Fruit fly (Drosophila melanogaster) whole organism, embryonic: ENCODE data around the gene Ndfip.
A peak's percentile ranks its signal among the peaks of the same experiment; 100 is the strongest.

ENCODE experiments used
- CG10209 ChIP-seq: fragments of 200-800 bp; sonication (Bioruptor generic); optimal IDR thresholded peaks from 3 replicates; lab custom pipeline; 2017; ENCODE audit warnings: missing biosample characterization, mild to moderate bottlenecking, missing genetic modification characterization, missing genetic modification reagents
- CG10267 ChIP-seq: fragments of 200-800 bp; sonication (Bioruptor generic); optimal IDR thresholded peaks from 2 replicates; lab custom pipeline; 2018; ENCODE audit warnings: missing biosample characterization, mild to moderate bottlenecking, missing genetic modification characterization, moderate library complexity
- CG10366 ChIP-seq: fragments of 200-800 bp; sonication (Bioruptor generic); IDR thresholded peaks from 2 replicates; pipeline ENCODE4 v1.3.6; 2022; ENCODE audit warnings: missing biosample characterization, missing genetic modification characterization
- CG10979 ChIP-seq: fragments of 200-800 bp; sonication (Bioruptor generic); optimal IDR thresholded peaks from 2 replicates; lab custom pipeline; 2018; ENCODE audit warnings: missing biosample characterization, mild to moderate bottlenecking, missing genetic modification characterization, moderate library complexity
- CG12769 ChIP-seq: fragments of 200-800 bp; sonication (Bioruptor generic); optimal IDR thresholded peaks from 2 replicates; lab custom pipeline; 2019; ENCODE audit warnings: missing biosample characterization, mild to moderate bottlenecking, missing genetic modification characterization, moderate library complexity
- CG14667 ChIP-seq: fragments of 200-800 bp; sonication (Bioruptor generic); IDR thresholded peaks from 2 replicates; pipeline ENCODE4 v1.3.6; 2022; ENCODE audit warnings: missing biosample characterization, missing genetic modification characterization
- CG1603 ChIP-seq: fragments of 200-800 bp; sonication (Bioruptor generic); optimal IDR thresholded peaks from 2 replicates; lab custom pipeline; 2019; ENCODE audit warnings: missing biosample characterization, mild to moderate bottlenecking, missing genetic modification characterization, moderate library complexity
- CG17361 ChIP-seq: fragments of 200-800 bp; sonication (Bioruptor generic); IDR thresholded peaks from 3 replicates; pipeline ENCODE4 v1.3.6; 2022; ENCODE audit warnings: missing biosample characterization, missing genetic modification characterization
- CG17612 ChIP-seq: fragments of 200-800 bp; sonication (Bioruptor generic); IDR thresholded peaks from 2 replicates; pipeline ENCODE4 v1.3.6; 2022; ENCODE audit warnings: missing biosample characterization, missing genetic modification characterization
- CG18476 ChIP-seq: fragments of 200-800 bp; sonication (Bioruptor generic); optimal IDR thresholded peaks from 2 replicates; lab custom pipeline; 2016; ENCODE audit warnings: missing biosample characterization, mild to moderate bottlenecking, missing genetic modification characterization
- CG2678 ChIP-seq: fragments of 200-800 bp; sonication (Bioruptor generic); optimal IDR thresholded peaks from 3 replicates; lab custom pipeline; 2019; ENCODE audit warnings: missing biosample characterization, mild to moderate bottlenecking, missing genetic modification characterization, moderate library complexity
- CG2712 ChIP-seq: fragments of 200-800 bp; optimal IDR thresholded peaks from 3 replicates; lab custom pipeline; 2019; ENCODE audit warnings: missing biosample characterization, mild to moderate bottlenecking, missing genetic modification characterization, moderate library complexity
- CG31388 ChIP-seq: fragments of 200-800 bp; sonication (Bioruptor generic); optimal IDR thresholded peaks from 2 replicates; lab custom pipeline; 2016; ENCODE audit warnings: missing biosample characterization, missing genetic modification characterization
- CG3407 ChIP-seq: fragments of 200-800 bp; sonication (Bioruptor generic); optimal IDR thresholded peaks from 2 replicates; lab custom pipeline; 2018; ENCODE audit warnings: missing biosample characterization, mild to moderate bottlenecking, missing genetic modification characterization
- CG4617 ChIP-seq: fragments of 200-800 bp; sonication (Bioruptor generic); optimal IDR thresholded peaks from 3 replicates; lab custom pipeline; 2016; ENCODE audit warnings: missing biosample characterization, missing genetic modification characterization, borderline replicate concordance
- CG6175 ChIP-seq: fragments of 200-800 bp; sonication (Bioruptor generic); IDR thresholded peaks from 3 replicates; pipeline ENCODE4 v1.3.6; 2022; ENCODE audit warnings: missing biosample characterization, missing genetic modification characterization
- CG7556 ChIP-seq: fragments of 200-800 bp; sonication (Bioruptor generic); optimal IDR thresholded peaks from 2 replicates; lab custom pipeline; 2017; ENCODE audit warnings: missing biosample characterization, mild to moderate bottlenecking, missing genetic modification characterization
- Drgx ChIP-seq: fragments of 200-800 bp; sonication (Bioruptor generic); IDR thresholded peaks from 2 replicates; pipeline ENCODE4 v1.3.6; 2022; ENCODE audit warnings: missing biosample characterization, missing genetic modification characterization
- Ets65A ChIP-seq: fragments of 200-800 bp; sonication (Bioruptor generic); peaks from one replicate; lab custom pipeline; 2016; ENCODE audit warnings: missing biosample characterization, missing genetic modification characterization
- Fer3 ChIP-seq: fragments of 200-800 bp; sonication (Bioruptor generic); optimal IDR thresholded peaks from 2 replicates; lab custom pipeline; 2018; ENCODE audit warnings: missing biosample characterization, mild to moderate bottlenecking, missing genetic modification characterization, moderate library complexity
- MBD-R2 ChIP-seq: fragments of 200-800 bp; sonication (Bioruptor generic); IDR thresholded peaks from 2 replicates; pipeline ENCODE4 v1.3.6; 2022; ENCODE audit warnings: missing biosample characterization, missing genetic modification characterization
- Max ChIP-seq: fragments of 200-800 bp; sonication (Bioruptor generic); optimal IDR thresholded peaks from 2 replicates; lab custom pipeline; 2016; ENCODE audit warnings: missing biosample characterization, mild to moderate bottlenecking, missing genetic modification characterization
- Mrtf ChIP-seq: fragments of 200-800 bp; sonication (Bioruptor generic); IDR thresholded peaks from 3 replicates; pipeline ENCODE4 v1.3.6; 2022; ENCODE audit warnings: missing biosample characterization, missing genetic modification characterization
- Nf-YA ChIP-seq: fragments of 200-800 bp; sonication (Bioruptor generic); IDR thresholded peaks from 2 replicates; pipeline ENCODE4 v1.3.6; 2022; ENCODE audit warnings: missing biosample characterization, missing genetic modification characterization
- Pdp1 ChIP-seq, 2 experiments: fragments of 200-800 bp; sonication (Bioruptor generic); optimal IDR thresholded peaks; 3 replicates each; lab custom pipeline; 2016; ENCODE audit warnings: missing biosample characterization in 2 of 2, missing genetic modification characterization in 2 of 2, mild to moderate bottlenecking in 1 of 2, moderate library complexity in 1 of 2
- chm ChIP-seq: fragments of 200-800 bp; sonication (Bioruptor generic); IDR thresholded peaks from 2 replicates; pipeline ENCODE4 v1.3.6; 2022; ENCODE audit warnings: missing biosample characterization, missing genetic modification characterization
- dm ChIP-seq: fragments of 200-800 bp; sonication (Bioruptor generic); optimal IDR thresholded peaks from 3 replicates; lab custom pipeline; 2016; ENCODE audit warnings: missing biosample characterization, missing genetic modification characterization
- fd3F ChIP-seq: fragments of 200-800 bp; sonication (Bioruptor generic); optimal IDR thresholded peaks from 2 replicates; lab custom pipeline; 2018; ENCODE audit warnings: missing biosample characterization, mild to moderate bottlenecking, missing genetic modification characterization, moderate library complexity
- ham ChIP-seq: fragments of 200-800 bp; sonication (Bioruptor generic); IDR thresholded peaks from 2 replicates; pipeline ENCODE4 v1.3.6; 2022; ENCODE audit warnings: missing biosample characterization, missing genetic modification characterization
- jumu ChIP-seq: fragments of 200-800 bp; sonication (Bioruptor generic); optimal IDR thresholded peaks from 3 replicates; lab custom pipeline; 2016; ENCODE audit warnings: missing biosample characterization, missing genetic modification characterization
- kay ChIP-seq: fragments of 200-800 bp; sonication (Bioruptor generic); optimal IDR thresholded peaks from 2 replicates; lab custom pipeline; 2016; ENCODE audit warnings: missing biosample characterization, missing genetic modification characterization
- sc ChIP-seq, 3 experiments: fragments of >200 bp in 2 of 3; fragments of 200-800 bp in 1 of 3; sonication (Bioruptor generic) in 1 of 3; optimal IDR thresholded peaks; 2 replicates in 2 of 3; 3 replicates in 1 of 3; lab custom pipeline; 2017; ENCODE audit warnings: mild to moderate bottlenecking in 1 of 3, missing biosample characterization in 1 of 3, missing genetic modification characterization in 1 of 3, missing genetic modification reagents in 1 of 3
- schlank ChIP-seq: fragments of 200-800 bp; sonication (Bioruptor generic); optimal IDR thresholded peaks from 2 replicates; lab custom pipeline; 2018; ENCODE audit warnings: missing biosample characterization, mild to moderate bottlenecking, missing genetic modification characterization
- scrt ChIP-seq: fragments of 200-800 bp; sonication (Bioruptor generic); optimal IDR thresholded peaks from 2 replicates; lab custom pipeline; 2018; ENCODE audit warnings: missing biosample characterization, mild to moderate bottlenecking, missing genetic modification characterization, moderate library complexity
- shn ChIP-seq: fragments of 200-800 bp; sonication (Bioruptor generic); optimal IDR thresholded peaks from 3 replicates; lab custom pipeline; 2016; ENCODE audit warnings: missing biosample characterization, missing genetic modification characterization
- vnd ChIP-seq: fragments of 200-800 bp; sonication (Bioruptor generic); IDR thresholded peaks from 3 replicates; pipeline ENCODE4 v1.3.6; 2022; ENCODE audit warnings: missing biosample characterization, missing genetic modification characterization; ENCODE audit not compliant: partially characterized antibody
- zen ChIP-seq: fragments of 200-800 bp; sonication (Bioruptor generic); optimal IDR thresholded peaks from 3 replicates; lab custom pipeline; 2018; ENCODE audit warnings: missing biosample characterization, mild to moderate bottlenecking, missing genetic modification characterization, moderate library complexity

Ndfip gene

DNA sequence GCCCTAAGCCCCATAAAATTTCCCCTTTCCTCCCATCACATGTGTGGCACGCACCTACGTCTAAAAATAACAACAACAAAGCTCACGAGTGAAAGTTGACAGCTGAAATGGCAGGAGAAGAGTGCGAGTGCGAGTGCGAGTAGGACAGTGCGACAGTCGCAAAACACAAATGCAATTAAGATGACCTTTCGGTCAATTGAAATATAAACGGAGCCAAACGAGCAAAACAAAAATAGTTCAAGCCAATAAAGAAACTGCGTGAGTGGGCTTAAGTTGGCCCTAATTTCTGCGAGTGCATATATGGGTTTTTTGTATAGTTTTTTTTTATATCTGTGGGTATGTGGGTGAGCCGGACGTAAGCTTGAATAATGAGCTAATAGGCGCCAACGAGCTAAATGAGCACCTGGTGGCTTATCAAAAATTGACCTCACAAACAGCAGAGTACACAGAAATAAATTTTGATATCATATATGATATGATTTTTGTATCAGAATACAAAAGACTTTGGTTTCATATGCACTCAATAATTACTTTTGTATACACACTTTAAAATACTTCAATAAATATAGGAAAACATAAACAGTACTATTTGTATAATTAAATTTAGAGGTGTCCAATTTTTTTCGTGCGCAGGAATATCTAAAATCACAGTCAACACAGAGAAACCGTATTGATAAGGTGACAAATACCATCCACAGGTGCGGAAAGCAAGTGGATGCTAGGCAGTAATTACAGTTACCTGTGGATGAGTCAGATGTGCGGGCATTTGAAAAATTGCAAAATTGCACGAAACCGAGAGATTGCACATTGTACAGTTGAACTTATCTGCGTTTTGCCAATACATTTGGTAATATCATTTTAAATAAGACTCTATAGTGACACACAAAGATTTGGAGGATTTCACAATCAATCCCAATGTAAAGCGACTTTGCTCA lies 2.1 kb downstream of the Ndfip start (continued):
- TF ChIP-seq sc (optimal IDR thresholded peaks at IDR 0.05; lab: Kevin White, UChicago) (no peak), sc (GFP tag; optimal IDR thresholded peaks at IDR 0.05; lab: Kevin White, UChicago) (no peak), CG3407 (GFP tag; lab: Kevin White, UChicago) (peak; percentile 13), kay (GFP tag; lab: Kevin White, UChicago) (no peak), CG10979 (tag; lab: Kevin White, UChicago) (no peak), CG18476 (GFP tag; lab: Kevin White, UChicago) (peak; percentile 3), Max (GFP tag; lab: Kevin White, UChicago) (no peak), CG17361 (0 out of 3 replicates have a peak, but pooled peaks have one; percentile 17), Drgx (GFP tag; lab: Robert Waterston, UW) (no peak), CG31388 (GFP tag; lab: Kevin White, UChicago) (no peak), shn (GFP tag; lab: Kevin White, UChicago) (no peak), CG12769 (tag; lab: Kevin White, UChicago) (no peak), chm (GFP tag; lab: Robert Waterston, UW) (no peak), jumu (GFP tag; lab: Kevin White, UChicago) (no peak), scrt (GFP tag; lab: Kevin White, UChicago) (no peak), CG2712 (peak; percentile 44), CG6175 (GFP tag; lab: Robert Waterston, UW) (no peak), CG10366 (GFP tag; lab: Robert Waterston, UW) (peak; percentile 26), CG4617 (GFP tag; lab: Kevin White, UChicago) (no peak), MBD-R2 (GFP tag; lab: Robert Waterston, UW) (0 out of 2 replicates have a peak, but pooled peaks have one; percentile 19), schlank (tag; lab: Kevin White, UChicago) (no peak), CG2678 (tag; lab: Kevin White, UChicago) (peak; percentile 54), dm (GFP tag; lab: Kevin White, UChicago) (no peak), Pdp1 (GFP tag; optimal IDR thresholded peaks at IDR 0.05; lab: Kevin White, UChicago) (peak in 1 of 2 experiments; percentile 11), Fer3 (tag; lab: Kevin White, UChicago) (peak; percentile 34), ham (GFP tag; lab: Robert Waterston, UW) (no peak), vnd (GFP tag; lab: Robert Waterston, UW) (no peak), CG7556 (peak; percentile 11), CG14667 (no peak), CG1603 (tag; lab: Kevin White, UChicago) (no peak)

DNA sequence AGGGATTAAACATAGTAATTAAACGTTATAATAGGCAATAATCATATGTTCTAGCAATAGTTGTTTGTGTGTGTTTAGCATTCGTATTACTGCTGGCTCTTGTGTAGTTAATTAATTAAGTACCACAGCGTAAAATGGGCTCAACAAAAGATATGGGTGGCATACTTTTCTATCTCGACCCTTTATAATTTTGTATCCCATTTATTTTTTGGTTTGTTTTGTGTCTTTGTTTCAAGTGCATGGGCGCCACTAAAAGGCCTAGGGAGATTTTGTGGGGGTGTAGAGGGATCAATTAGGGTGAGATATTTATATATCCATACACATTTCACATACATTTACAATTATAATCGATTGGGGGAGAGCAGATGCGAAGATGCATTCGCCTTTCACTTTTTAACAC lies 6.5 kb downstream of the Ndfip start:
- no peak for TF ChIP-seq CG10267 (tag; lab: Kevin White, UChicago)
- peak; percentile 80 for TF ChIP-seq Ets65A (GFP tag; lab: Kevin White, UChicago)

DNA sequence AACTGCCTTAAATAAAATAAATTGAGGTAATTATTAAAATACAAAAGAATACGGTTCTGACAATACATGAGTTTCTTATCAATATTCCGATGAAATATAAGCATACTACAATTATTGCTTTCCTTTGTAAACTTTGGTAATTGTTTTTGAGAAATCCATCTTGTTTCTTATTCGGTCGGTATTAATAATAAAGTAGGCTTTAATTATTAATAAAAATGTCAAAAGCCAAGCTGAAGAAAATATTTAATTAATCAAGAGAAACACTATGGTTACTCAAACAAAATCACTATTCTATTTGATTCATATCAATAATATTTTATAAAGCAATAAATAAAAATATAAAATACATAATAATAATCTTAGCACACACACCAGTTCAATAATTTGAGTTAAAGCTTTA lies 7.4 kb downstream of the Ndfip start, which contains the start of gene CG43085:
Gene CG43085, minus strand, starts transcription at position 101 of the 400 bp plus-strand sequence.
- TF ChIP-seq fd3F (GFP tag; lab: Kevin White, UChicago) (no peak), Nf-YA (GFP tag; lab: Robert Waterston, UW) (no peak), zen (no peak), CG10209 (no peak), Mrtf (GFP tag; lab: Robert Waterston, UW) (no peak), CG17612 (GFP tag; lab: Robert Waterston, UW) (no peak)
- TF ChIP-seq, all 482 proteins: peak for 0
